Worm (Caenorhabditis elegans): ENCODE data around the gene T10G3.4.

The T10G3.4 gene

DNA sequence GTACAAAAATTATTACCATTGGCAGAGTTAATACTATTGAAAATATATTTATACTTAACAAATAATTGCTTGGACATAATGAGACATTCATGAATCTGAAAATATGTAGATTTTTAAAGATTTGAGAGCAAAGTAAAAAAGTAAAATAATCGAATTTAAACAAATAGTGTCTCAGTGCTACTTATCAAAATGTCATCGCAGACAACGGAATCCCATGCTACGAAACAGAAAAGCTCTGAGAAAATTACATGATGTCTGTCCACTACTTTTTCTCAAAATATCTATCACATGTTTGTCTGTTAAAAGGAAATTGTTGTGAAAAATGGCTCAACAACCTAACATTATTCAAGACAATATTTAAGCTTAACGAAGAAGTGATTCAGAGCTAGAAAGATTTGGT lies at the start of gene T10G3.4:
TSS of gene T10G3.4 (minus strand) at position 101 of the 400 bp plus-strand sequence.
- TF ChIP-seq unc-62 (GFP tag; optimal IDR thresholded peaks at IDR 0.05): no peak

DNA sequence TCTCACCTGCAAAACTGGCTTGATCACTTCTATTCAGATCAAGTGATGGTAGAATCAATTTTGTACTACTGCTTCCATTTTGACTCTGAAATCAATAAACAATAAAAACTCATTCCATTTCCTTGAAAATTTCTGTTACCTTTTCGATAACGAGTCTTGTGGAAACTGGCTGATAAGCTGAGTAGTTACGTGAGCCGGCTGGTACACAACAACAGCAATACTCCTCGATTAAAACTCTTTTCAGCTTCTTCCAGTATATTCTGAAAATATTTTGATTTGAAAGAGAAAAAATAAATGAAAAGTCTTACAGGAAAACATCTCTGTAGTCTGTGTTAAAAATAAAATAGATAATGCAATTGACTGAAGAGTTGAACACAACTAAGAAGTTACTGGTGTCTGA lies 48.2 kb upstream of the T10G3.4 start:
- no peak for TF ChIP-seq unc-62 (GFP tag; optimal IDR thresholded peaks at IDR 0.05)

DNA sequence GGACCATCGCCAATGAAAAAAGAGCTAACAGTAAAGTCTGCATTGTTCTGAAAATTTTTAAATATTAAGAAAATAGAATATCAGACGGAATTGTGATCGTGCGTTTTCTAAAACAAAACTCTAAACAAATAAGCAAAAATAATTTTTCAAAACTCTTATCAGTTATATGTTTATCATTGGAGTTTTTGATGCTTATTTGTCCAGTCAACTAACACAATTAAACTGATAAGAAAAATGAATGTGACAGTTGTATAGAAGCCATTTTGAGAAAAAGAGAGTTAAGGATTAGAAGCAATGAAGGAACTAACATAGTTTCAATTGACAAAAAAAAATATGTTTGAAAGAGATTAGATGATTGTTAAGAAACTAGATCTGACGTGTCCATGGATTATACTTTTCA lies 46.5 kb upstream of the T10G3.4 start, which contains the start of gene ttr-44:
TSS of gene ttr-44 (minus strand) at position 47 of the 400 bp plus-strand sequence.
- TF ChIP-seq unc-62 (GFP tag; optimal IDR thresholded peaks at IDR 0.05): no peak

DNA sequence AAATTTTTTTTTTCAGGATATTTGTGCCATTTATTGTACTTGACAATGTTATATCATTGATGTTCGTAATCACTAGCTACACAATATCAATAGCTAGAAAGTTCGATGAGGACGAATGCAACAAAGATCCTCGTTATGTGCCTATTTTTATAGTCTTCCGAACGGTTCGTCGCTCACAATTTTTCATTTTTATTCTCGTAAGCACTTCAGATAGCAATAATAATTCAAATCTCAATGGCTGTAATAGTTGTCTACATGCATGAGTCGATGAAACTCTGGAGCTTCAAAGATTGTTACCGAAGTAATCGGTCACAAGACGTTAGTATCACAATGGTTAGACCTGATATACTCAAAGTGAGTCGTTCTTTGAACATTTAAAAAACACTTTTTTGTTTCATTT lies 44.9 kb upstream of the T10G3.4 start:
- no peak for TF ChIP-seq unc-62 (GFP tag; optimal IDR thresholded peaks at IDR 0.05)

DNA sequence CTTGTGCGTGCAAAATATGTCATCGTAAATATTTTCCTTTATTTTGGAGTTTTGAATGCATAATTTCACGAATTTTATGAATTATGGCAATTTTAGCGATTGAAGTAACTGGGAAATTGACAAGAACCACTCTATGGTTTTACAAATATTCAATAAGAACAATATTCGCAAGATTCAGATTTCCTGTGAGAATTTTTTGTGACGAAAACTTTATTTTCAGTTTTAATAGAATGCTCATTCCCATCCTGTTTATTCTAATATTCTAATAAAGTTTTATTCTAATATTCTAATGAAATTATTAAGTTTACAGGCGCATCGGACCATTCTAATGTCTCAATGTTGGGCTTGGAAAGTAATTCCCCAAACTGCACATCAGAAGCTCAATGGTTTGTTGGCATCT lies 39.0 kb upstream of the T10G3.4 start, which contains the start of gene R11G10.3:
TSS of gene R11G10.3 (plus strand) at position 301 of the 400 bp plus-strand sequence.
- no peak for TF ChIP-seq unc-62 (GFP tag; optimal IDR thresholded peaks at IDR 0.05)

DNA sequence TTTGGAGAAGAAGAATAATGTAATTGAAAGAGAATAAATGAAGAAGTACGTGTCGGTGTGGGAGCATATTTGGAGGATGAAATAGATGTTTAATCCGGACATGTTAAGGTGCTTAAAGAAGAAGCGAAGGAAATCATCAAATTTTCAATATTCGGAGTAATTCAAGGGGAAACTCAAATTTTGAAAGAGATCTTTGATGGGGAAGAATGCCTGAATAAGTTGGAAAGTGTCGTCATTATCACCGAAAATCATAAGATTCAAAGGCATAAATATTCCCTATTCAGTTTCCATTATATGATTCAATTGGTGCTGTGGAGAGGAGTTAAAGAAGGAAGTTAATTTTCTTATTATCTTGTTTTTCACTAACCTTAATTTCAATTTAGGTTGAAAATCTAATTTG lies 30.9 kb upstream of the T10G3.4 start, which contains the start of gene semi-1:
TSS of gene semi-1 (minus strand) at position 101 of the 400 bp plus-strand sequence.
- no peak for TF ChIP-seq unc-62 (GFP tag; optimal IDR thresholded peaks at IDR 0.05)

DNA sequence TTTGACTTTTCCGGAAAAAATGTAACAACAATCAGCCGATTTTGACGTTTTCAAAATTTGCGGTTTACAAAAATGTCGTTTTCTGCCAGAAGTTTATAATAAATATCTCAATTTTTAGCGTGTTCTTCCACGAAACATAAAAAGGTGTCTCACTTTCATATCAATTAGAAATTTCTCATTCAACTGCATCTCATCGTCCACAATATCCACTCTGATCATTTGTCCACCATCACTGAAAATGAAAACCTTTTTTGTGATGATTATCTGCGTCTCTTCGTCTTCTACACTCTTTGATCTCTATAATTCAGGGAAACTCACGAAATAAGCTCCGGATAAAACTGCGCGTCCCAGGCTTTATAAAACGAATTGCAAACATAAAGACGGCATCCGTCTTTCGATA lies 28.3 kb upstream of the T10G3.4 start:
- TF ChIP-seq unc-62 (GFP tag; optimal IDR thresholded peaks at IDR 0.05): no peak

DNA sequence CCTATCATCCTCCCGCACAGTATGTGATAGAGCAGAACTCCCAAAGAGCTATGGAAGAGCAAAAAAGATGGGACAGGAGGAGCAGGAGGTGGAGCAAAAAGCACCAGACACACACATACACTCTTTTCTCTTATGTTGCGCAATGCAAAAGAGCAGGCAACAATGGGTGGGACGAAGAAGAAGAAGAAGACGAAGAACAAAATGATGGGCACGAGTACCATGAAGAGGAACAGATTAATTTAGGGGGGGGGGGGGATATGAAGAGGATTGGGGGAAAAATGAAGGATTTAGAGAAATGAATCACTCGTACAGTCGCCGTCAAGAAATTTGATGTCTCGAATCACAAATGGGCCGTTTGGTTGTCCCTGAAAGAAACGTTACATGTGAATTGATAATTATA lies 27.4 kb upstream of the T10G3.4 start, which contains the start of gene avr-15:
TSS of gene avr-15 (minus strand) at position 101 of the 400 bp plus-strand sequence.
- TF ChIP-seq unc-62 (GFP tag; optimal IDR thresholded peaks at IDR 0.05): no peak

DNA sequence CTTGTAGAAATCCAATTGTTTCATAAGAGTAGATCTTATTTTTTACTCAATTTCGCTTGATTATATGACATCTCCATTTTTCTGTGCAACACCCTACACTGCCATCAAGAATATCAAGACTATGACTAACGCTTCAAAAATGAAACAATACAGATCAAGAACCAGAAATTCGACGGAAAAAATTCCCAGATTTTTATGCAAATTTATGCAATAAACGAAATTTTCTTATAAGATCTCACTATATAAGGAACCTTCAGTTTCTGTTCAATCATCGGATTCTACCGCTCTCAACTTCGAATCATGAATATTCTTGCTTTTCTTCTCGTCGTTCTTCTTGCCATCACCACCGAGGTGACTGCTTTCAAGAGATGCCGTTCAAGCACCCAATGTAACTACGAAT lies 22.1 kb upstream of the T10G3.4 start, which contains the start of gene R11G10.4:
TSS of gene R11G10.4 (plus strand) at position 301 of the 400 bp plus-strand sequence.
- no peak for TF ChIP-seq unc-62 (GFP tag; optimal IDR thresholded peaks at IDR 0.05)

DNA sequence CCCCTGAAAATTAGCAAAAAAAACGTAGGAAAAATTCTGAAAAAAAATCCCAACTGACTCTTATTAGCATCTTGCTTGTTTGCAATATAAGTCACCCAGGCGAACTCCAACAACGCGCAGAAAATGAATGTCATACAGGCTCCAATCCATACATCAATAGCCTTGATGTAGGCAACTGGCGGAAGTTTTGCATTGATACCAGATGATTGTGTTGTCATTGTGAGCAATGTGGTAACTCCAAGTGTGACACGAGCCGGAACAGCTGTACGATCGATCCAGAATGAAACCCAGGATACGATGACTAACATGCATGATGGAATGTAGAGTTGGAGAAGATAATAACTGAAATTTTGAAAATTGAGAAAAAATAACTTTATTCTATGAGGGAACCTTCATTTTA lies 15.0 kb upstream of the T10G3.4 start:
- no peak for TF ChIP-seq unc-62 (GFP tag; optimal IDR thresholded peaks at IDR 0.05)

DNA sequence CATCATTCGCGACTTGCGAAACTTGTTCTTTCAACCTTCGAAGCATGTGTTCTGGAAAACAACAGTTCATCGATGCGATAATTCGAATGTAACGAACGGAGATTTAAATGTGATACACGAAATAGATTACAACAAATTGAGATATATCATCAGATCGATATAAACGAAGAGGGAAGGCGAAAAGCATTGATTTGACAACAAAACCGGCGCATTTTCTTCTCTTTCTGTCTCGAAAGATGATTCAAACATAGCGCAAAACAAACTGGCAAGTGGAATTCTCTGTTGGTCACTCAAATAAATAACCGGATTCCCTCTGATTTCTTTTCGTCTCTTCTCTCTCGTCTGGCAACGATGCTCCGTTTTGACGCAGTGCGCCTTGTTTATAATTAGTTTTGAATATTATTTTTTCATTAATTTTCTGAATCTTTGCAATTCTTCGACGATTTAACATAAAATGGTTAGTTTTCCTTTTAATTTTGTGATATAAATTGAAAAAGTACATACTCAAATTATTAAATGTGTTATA lies 13.1 kb upstream of the T10G3.4 start, which contains the start of the genes eea-1 and gut-2:
TSS of gene eea-1 (minus strand) at position 51 of the 526 bp plus-strand sequence.
TSS of gene gut-2 (plus strand) at position 369 of the 526 bp plus-strand sequence.
- TF ChIP-seq unc-62 (GFP tag; optimal IDR thresholded peaks at IDR 0.05): no peak

DNA sequence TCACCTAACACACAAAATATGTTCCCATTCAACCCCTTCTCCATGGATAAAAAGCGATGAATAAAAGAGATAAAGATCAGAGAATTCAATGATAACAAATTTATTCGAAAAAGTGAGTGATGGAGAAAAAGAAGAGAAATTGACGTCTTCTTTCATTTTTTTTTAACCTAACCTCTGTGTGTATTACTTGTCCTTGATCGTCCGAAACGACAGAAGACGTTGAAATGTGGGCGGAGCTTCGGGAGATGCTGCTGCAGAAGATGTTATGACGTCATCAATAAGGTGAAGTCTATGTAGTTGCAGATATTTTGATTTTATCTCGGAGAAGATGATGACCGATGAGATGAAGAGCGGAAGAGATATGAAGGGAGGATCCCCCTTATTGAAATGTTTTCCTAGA lies 5.6 kb upstream of the T10G3.4 start, which contains the start of gene T10G3.3:
TSS of gene T10G3.3 (minus strand) at position 370 of the 400 bp plus-strand sequence.
- no peak for TF ChIP-seq unc-62 (GFP tag; optimal IDR thresholded peaks at IDR 0.05)

DNA sequence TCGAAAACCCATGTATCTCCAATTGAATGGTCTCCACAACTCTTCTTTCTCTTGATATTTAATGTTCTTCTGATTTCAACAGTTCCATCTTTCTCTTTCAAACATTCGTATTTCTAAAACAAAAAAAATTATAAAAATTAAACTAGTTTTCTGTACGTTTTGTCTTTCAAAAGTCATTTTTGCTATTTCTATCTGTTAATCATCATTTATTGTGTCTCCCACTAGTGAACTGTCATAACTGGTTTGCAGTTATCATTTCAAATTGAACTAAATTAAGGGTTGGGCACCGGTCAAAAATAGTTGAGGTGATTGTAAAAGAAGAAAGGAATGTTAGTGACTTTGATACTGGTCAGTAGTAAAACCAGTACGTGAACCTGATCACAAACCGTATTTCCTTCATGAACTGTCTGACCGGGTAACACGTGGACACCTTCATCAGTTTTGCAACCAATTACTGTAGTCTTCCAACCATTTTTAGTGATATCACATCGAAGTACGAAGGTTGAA lies 4.1 kb upstream of the T10G3.4 start:
- TF ChIP-seq unc-62 (GFP tag; optimal IDR thresholded peaks at IDR 0.05): no peak

DNA sequence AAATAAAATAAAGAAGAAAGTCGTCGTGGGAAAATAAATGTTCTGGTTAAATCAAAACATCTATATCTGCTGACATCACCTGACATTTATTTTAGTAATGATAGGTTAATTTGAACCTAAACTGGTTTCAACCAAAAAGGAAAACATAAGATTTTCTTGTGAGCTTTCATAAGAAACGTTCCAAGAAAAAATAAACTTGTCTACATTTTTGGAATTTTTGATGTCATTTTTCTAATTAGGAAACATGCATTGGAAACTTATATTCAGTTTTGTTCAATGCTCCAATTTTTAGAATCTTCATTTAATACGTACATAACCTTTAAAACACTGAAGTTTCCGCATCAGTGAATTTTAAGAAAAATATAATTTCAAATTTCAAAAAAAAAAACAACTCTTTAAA lies 1.5 kb upstream of the T10G3.4 start:
- TF ChIP-seq unc-62 (GFP tag; optimal IDR thresholded peaks at IDR 0.05): no peak

DNA sequence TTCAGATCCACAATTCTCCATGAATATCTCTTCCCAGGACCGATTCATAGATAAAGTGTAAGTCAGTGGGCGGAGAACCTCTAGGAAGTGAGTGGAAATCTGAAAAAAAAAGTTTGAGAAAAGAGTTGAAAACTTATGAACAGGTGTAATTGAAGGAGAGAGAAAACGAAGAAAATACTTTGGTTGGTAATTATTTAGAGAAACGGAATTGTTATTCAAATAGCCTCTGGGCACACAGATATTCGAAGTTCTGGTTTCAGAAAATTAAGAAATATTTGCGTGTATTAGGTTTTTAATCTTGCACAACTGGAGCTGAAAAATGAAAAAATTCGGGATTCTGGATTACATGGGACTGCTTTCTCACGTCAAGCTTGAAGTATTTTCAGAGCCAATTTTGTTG lies 4.5 kb downstream of the T10G3.4 start, which contains the start of gene T10G3.2:
TSS of gene T10G3.2 (minus strand) at position 101 of the 400 bp plus-strand sequence.
- no peak for TF ChIP-seq unc-62 (GFP tag; optimal IDR thresholded peaks at IDR 0.05)

DNA sequence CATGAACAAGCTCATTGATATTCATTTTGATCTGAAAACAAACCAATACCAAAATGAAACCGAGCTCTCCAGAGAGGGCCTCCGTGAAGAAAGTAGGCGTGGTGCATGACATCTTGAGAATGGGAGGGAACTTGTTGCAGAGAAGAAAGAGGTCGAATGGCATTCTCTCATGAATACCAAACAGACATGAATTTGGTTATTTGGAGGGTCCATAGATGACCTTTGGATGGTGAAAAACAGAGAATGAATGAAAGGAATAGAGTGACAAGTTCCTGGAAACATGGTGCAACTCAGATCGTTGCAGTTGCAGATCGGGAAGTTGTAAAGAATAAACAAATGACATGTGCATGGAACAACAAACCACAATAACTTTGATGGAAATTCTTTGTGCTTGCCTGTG lies 7.9 kb downstream of the T10G3.4 start, which contains the start of gene T10G3.8:
TSS of gene T10G3.8 (minus strand) at position 101 of the 400 bp plus-strand sequence.
- no peak for TF ChIP-seq unc-62 (GFP tag; optimal IDR thresholded peaks at IDR 0.05)

DNA sequence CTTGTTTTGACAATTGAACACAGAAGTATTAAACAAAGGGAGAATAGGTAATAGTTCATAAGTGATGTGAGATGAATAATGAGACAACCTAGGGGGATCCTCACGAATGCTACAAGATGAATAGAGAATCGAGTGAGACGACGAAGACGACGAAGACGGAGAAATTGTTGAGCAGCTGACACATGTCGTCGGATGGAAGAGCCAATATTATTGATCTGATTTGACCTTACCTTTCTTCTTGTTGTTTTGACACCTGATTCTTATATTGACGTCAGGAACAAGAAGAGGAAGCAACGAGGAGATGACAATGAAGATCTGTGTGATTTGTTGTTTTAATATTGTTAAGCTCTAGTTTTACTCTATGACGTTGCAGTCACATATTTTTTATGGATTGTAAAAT lies 10.8 kb downstream of the T10G3.4 start, which contains the start of gene T10G3.1:
TSS of gene T10G3.1 (minus strand) at position 213 of the 400 bp plus-strand sequence.
- no peak for TF ChIP-seq unc-62 (GFP tag; optimal IDR thresholded peaks at IDR 0.05)

All from whole organism, dauer.